Fruit fly (Drosophila melanogaster) whole organism, embryonic: ENCODE measurements around the gene CG6481.

Source experiments
- ATbp ChIP-seq: fragments of 200-800 bp; sonication (Bioruptor generic); optimal IDR thresholded peaks from 2 replicates; lab custom pipeline; 2017; ENCODE audit warnings: missing biosample characterization, mild to moderate bottlenecking, missing genetic modification characterization, missing genetic modification reagents
- Ada2b ChIP-seq: fragments of 200-800 bp; sonication (Bioruptor generic); IDR thresholded peaks from 2 replicates; pipeline ENCODE4 v1.3.6; 2022; ENCODE audit warnings: missing biosample characterization, missing genetic modification characterization
- Atf3 ChIP-seq: fragments of 200-800 bp; sonication (Bioruptor generic); optimal IDR thresholded peaks from 3 replicates; lab custom pipeline; 2016; ENCODE audit warnings: missing biosample characterization, missing genetic modification characterization
- BtbVII ChIP-seq: fragments of 200-800 bp; sonication (Bioruptor generic); optimal IDR thresholded peaks from 3 replicates; lab custom pipeline; 2017; ENCODE audit warnings: missing biosample characterization, mild to moderate bottlenecking, missing genetic modification characterization
- CG10147 ChIP-seq: fragments of 200-800 bp; sonication (Bioruptor generic); optimal IDR thresholded peaks from 2 replicates; lab custom pipeline; 2019; ENCODE audit warnings: missing biosample characterization, mild to moderate bottlenecking, missing genetic modification characterization, moderate library complexity
- CG1024 ChIP-seq: fragments of 200-800 bp; sonication (Bioruptor generic); IDR thresholded peaks from 2 replicates; pipeline ENCODE4 v1.3.6; 2022; ENCODE audit warnings: missing biosample characterization, missing genetic modification characterization
- CG10543 ChIP-seq: fragments of 200-800 bp; sonication (Bioruptor generic); optimal IDR thresholded peaks from 3 replicates; lab custom pipeline; 2017; ENCODE audit warnings: missing biosample characterization, mild to moderate bottlenecking, missing genetic modification characterization, moderate library complexity
- CG10565 ChIP-seq: fragments of 200-800 bp; sonication (Bioruptor generic); optimal IDR thresholded peaks from 3 replicates; lab custom pipeline; 2016; ENCODE audit warnings: missing biosample characterization, mild to moderate bottlenecking, missing genetic modification characterization
- CG1233 ChIP-seq: fragments of 200-800 bp; sonication (Bioruptor generic); optimal IDR thresholded peaks from 4 replicates; lab custom pipeline; 2018; ENCODE audit warnings: missing biosample characterization, mild to moderate bottlenecking, missing genetic modification characterization
- CG13123 ChIP-seq: fragments of 200-800 bp; sonication (Bioruptor generic); optimal IDR thresholded peaks from 2 replicates; lab custom pipeline; 2016; ENCODE audit warnings: missing biosample characterization, missing genetic modification characterization
- CG13894 ChIP-seq: fragments of 200-800 bp; sonication (Bioruptor generic); optimal IDR thresholded peaks from 3 replicates; lab custom pipeline; 2018; ENCODE audit warnings: missing biosample characterization, mild to moderate bottlenecking, missing genetic modification characterization, moderate library complexity
- CG17829 ChIP-seq: fragments of 200-800 bp; optimal IDR thresholded peaks from 2 replicates; lab custom pipeline; 2019; ENCODE audit warnings: missing biosample characterization, mild to moderate bottlenecking, missing genetic modification characterization, moderate library complexity
- CG1792 ChIP-seq: fragments of 200-800 bp; sonication (Bioruptor generic); optimal IDR thresholded peaks from 2 replicates; lab custom pipeline; 2016; ENCODE audit warnings: missing biosample characterization, missing genetic modification characterization
- CG2129 ChIP-seq: fragments of 200-800 bp; sonication (Bioruptor generic); IDR thresholded peaks from 2 replicates; pipeline ENCODE4 v1.3.6; 2022; ENCODE audit warnings: missing biosample characterization, missing genetic modification characterization; ENCODE audit not compliant: partially characterized antibody
- CG2678 ChIP-seq: fragments of 200-800 bp; sonication (Bioruptor generic); optimal IDR thresholded peaks from 3 replicates; lab custom pipeline; 2019; ENCODE audit warnings: missing biosample characterization, mild to moderate bottlenecking, missing genetic modification characterization, moderate library complexity
- CG30403 ChIP-seq: fragments of 200-800 bp; sonication (Bioruptor generic); optimal IDR thresholded peaks from 3 replicates; lab custom pipeline; 2016; ENCODE audit warnings: missing biosample characterization, missing genetic modification characterization
- CG32532 ChIP-seq: fragments of 200-800 bp; sonication (Bioruptor generic); IDR thresholded peaks from 2 replicates; pipeline ENCODE4 v1.3.6; 2022; ENCODE audit warnings: missing biosample characterization, missing genetic modification characterization
- CG4617 ChIP-seq: fragments of 200-800 bp; sonication (Bioruptor generic); optimal IDR thresholded peaks from 3 replicates; lab custom pipeline; 2016; ENCODE audit warnings: missing biosample characterization, missing genetic modification characterization, borderline replicate concordance
- CG4820 ChIP-seq: fragments of 200-800 bp; sonication (Bioruptor generic); optimal IDR thresholded peaks from 3 replicates; lab custom pipeline; 2016; ENCODE audit warnings: missing biosample characterization, missing genetic modification characterization
- CG6272 ChIP-seq: fragments of 200-800 bp; sonication (Bioruptor generic); IDR thresholded peaks from 2 replicates; pipeline ENCODE4 v1.3.6; 2022; ENCODE audit warnings: missing biosample characterization, missing genetic modification characterization
- CG8290 ChIP-seq, 3 experiments: fragments of 200-800 bp; sonication (Bioruptor generic); optimal IDR thresholded peaks; 2 replicates each; lab custom pipeline; 2016 to 2019; ENCODE audit warnings: missing biosample characterization in 3 of 3, missing genetic modification characterization in 3 of 3, mild to moderate bottlenecking in 2 of 3, moderate library complexity in 1 of 3
- CG9215 ChIP-seq: fragments of 200-800 bp; sonication (Bioruptor generic); IDR thresholded peaks from 2 replicates; pipeline ENCODE4 v1.3.6; 2022; ENCODE audit warnings: missing biosample characterization, missing genetic modification characterization
- CG9727 ChIP-seq: fragments of 200-800 bp; sonication (Bioruptor generic); optimal IDR thresholded peaks from 3 replicates; lab custom pipeline; 2017; ENCODE audit warnings: missing biosample characterization, mild to moderate bottlenecking, missing genetic modification characterization
- CrebB ChIP-seq: fragments of 200-800 bp; sonication (Bioruptor generic); optimal IDR thresholded peaks from 3 replicates; lab custom pipeline; 2018; ENCODE audit warnings: missing biosample characterization, mild to moderate bottlenecking, missing genetic modification characterization
- Dip2 ChIP-seq: fragments of 200-800 bp; sonication (Bioruptor generic); IDR thresholded peaks from 2 replicates; pipeline ENCODE4 v1.3.6; 2022; ENCODE audit warnings: missing biosample characterization, missing genetic modification characterization
- Ets97D ChIP-seq: fragments of 200-800 bp; sonication (Bioruptor generic); optimal IDR thresholded peaks from 3 replicates; lab custom pipeline; 2016; ENCODE audit warnings: missing biosample characterization, missing genetic modification characterization
- Fer2 ChIP-seq: fragments of 200-800 bp; sonication (Bioruptor generic); optimal IDR thresholded peaks from 2 replicates; lab custom pipeline; 2018; ENCODE audit warnings: missing biosample characterization, mild to moderate bottlenecking, missing genetic modification characterization, moderate library complexity
- HLH4C ChIP-seq: fragments of 200-800 bp; sonication (Bioruptor generic); IDR thresholded peaks from 3 replicates; pipeline ENCODE4 v1.3.6; 2022; ENCODE audit warnings: missing biosample characterization, missing genetic modification characterization; ENCODE audit not compliant: partially characterized antibody
- Hmx ChIP-seq: fragments of 200-800 bp; sonication (Bioruptor generic); optimal IDR thresholded peaks from 2 replicates; lab custom pipeline; 2016; ENCODE audit warnings: missing biosample characterization, missing genetic modification characterization
- MBD-R2 ChIP-seq: fragments of 200-800 bp; sonication (Bioruptor generic); IDR thresholded peaks from 2 replicates; pipeline ENCODE4 v1.3.6; 2022; ENCODE audit warnings: missing biosample characterization, missing genetic modification characterization
- Scr ChIP-seq: fragments of 200-800 bp; sonication (Bioruptor generic); IDR thresholded peaks from 2 replicates; pipeline ENCODE4 v1.3.6; 2022; ENCODE audit warnings: missing biosample characterization, missing genetic modification characterization; ENCODE audit not compliant: partially characterized antibody
- Sox100B ChIP-seq: fragments of 200-800 bp; sonication (Bioruptor generic); optimal IDR thresholded peaks from 3 replicates; lab custom pipeline; 2018; ENCODE audit warnings: missing biosample characterization, mild to moderate bottlenecking, missing genetic modification characterization
- Sry-β ChIP-seq: fragments of 200-800 bp; sonication (Bioruptor generic); optimal IDR thresholded peaks from 2 replicates; lab custom pipeline; 2018; ENCODE audit warnings: missing biosample characterization, mild to moderate bottlenecking, missing genetic modification characterization, moderate library complexity
- Taf1 ChIP-seq: fragments of 200-800 bp; sonication (Bioruptor generic); IDR thresholded peaks from 2 replicates; pipeline ENCODE4 v1.3.6; 2022; ENCODE audit warnings: missing biosample characterization, missing genetic modification characterization
- Xrp1 ChIP-seq: fragments of 200-800 bp; sonication (Bioruptor generic); IDR thresholded peaks from 2 replicates; pipeline ENCODE4 v1.3.6; 2022; ENCODE audit warnings: missing biosample characterization, missing genetic modification characterization
- aop ChIP-seq: fragments of 200-800 bp; sonication (Bioruptor generic); IDR thresholded peaks from 2 replicates; pipeline ENCODE4 v1.3.6; 2022; ENCODE audit warnings: missing biosample characterization, missing genetic modification characterization
- az2 ChIP-seq: fragments of 200-800 bp; sonication (Bioruptor generic); optimal IDR thresholded peaks from 3 replicates; lab custom pipeline; 2016; ENCODE audit warnings: missing biosample characterization, missing genetic modification characterization
- crc ChIP-seq: fragments of 200-800 bp; sonication (Bioruptor generic); optimal IDR thresholded peaks from 2 replicates; lab custom pipeline; 2016; ENCODE audit warnings: missing biosample characterization, missing genetic modification characterization
- dmrt11E ChIP-seq: fragments of 200-800 bp; sonication (Bioruptor generic); optimal IDR thresholded peaks from 3 replicates; lab custom pipeline; 2018; ENCODE audit warnings: missing biosample characterization, mild to moderate bottlenecking, missing genetic modification characterization, moderate library complexity
- ewg ChIP-seq: fragments of 200-800 bp; sonication (Bioruptor generic); optimal IDR thresholded peaks from 3 replicates; lab custom pipeline; 2017; ENCODE audit warnings: mild to moderate bottlenecking, missing biosample characterization, missing genetic modification reagents, missing genetic modification characterization
- h ChIP-seq: fragments of >200 bp; optimal IDR thresholded peaks from 2 replicates; lab custom pipeline; 2017
- her ChIP-seq: fragments of 200-800 bp; sonication (Bioruptor generic); optimal IDR thresholded peaks from 2 replicates; lab custom pipeline; 2016; ENCODE audit warnings: missing biosample characterization, missing genetic modification characterization
- hth ChIP-seq: fragments of >200 bp; optimal IDR thresholded peaks from 2 replicates; lab custom pipeline; 2017; ENCODE audit warnings: inconsistent platforms
- knrl ChIP-seq: fragments of 200-800 bp; sonication (Bioruptor generic); IDR thresholded peaks from 3 replicates; pipeline ENCODE4 v1.3.6; 2022; ENCODE audit warnings: missing biosample characterization, missing genetic modification characterization; ENCODE audit not compliant: partially characterized antibody
- lov ChIP-seq, 2 experiments: fragments of 200-800 bp in 1 of 2; fragments of >200 bp in 1 of 2; sonication (Bioruptor generic) in 1 of 2; IDR thresholded peaks in 1 of 2; optimal IDR thresholded peaks in 1 of 2; 2 replicates in 1 of 2; 3 replicates in 1 of 2; pipeline versions ENCODE4 v1.3.6 to Lab custom; 2017 to 2022; ENCODE audit warnings: missing biosample characterization in 1 of 2, missing genetic modification characterization in 1 of 2
- maf-S ChIP-seq: fragments of 200-800 bp; sonication (Bioruptor generic); optimal IDR thresholded peaks from 2 replicates; lab custom pipeline; 2016; ENCODE audit warnings: missing biosample characterization, missing genetic modification characterization
- pan ChIP-seq, 4 experiments: fragments of >200 bp in 3 of 4; fragments of 200-800 bp in 1 of 4; sonication (Bioruptor generic) in 1 of 4; optimal IDR thresholded peaks in 3 of 4; IDR thresholded peaks in 1 of 4; 2 replicates each; pipeline versions ENCODE4 v1.3.6 to Lab custom; 2017 to 2022; ENCODE audit warnings: missing biosample characterization in 2 of 4, missing genetic modification characterization in 2 of 4, mixed read lengths in 1 of 4
- pnt ChIP-seq: fragments of 200-800 bp; sonication (Bioruptor generic); optimal IDR thresholded peaks from 3 replicates; lab custom pipeline; 2016; ENCODE audit warnings: missing biosample characterization, missing genetic modification characterization
- repo ChIP-seq: fragments of 200-800 bp; sonication (Bioruptor generic); optimal IDR thresholded peaks from 2 replicates; lab custom pipeline; 2016; ENCODE audit warnings: missing biosample characterization, missing genetic modification characterization
- tin ChIP-seq: fragments of 200-800 bp; sonication (Bioruptor generic); optimal IDR thresholded peaks from 3 replicates; lab custom pipeline; 2016; ENCODE audit warnings: missing biosample characterization, missing genetic modification characterization
- toy ChIP-seq: fragments of 200-800 bp; sonication (Bioruptor generic); IDR thresholded peaks from 2 replicates; pipeline ENCODE4 v1.3.6; 2022; ENCODE audit warnings: missing biosample characterization, missing genetic modification characterization

Gene CG6481

dm6 chrX:18512271-18512679 lies 10.0 kb downstream of the CG6481 start, which contains the start of gene Ggt-1 (continued):
- TF ChIP-seq CG9727 = no peak
- TF ChIP-seq HLH4C (GFP tag; lab: Robert Waterston, UW) = peak; percentile 98
- peak; percentile 91 for TF ChIP-seq Scr (GFP tag; lab: Robert Waterston, UW)
- no peak for TF ChIP-seq CG10565 (GFP tag; lab: Kevin White, UChicago)
- TF ChIP-seq toy (GFP tag; lab: Robert Waterston, UW) = no peak
- TF ChIP-seq CG6272 = no peak
- no peak for TF ChIP-seq Taf1 (GFP tag; lab: Robert Waterston, UW)
- no peak for TF ChIP-seq her (GFP tag; lab: Kevin White, UChicago)
- peak; percentile 61 for TF ChIP-seq CG13894 (tag; lab: Kevin White, UChicago)
- no peak for TF ChIP-seq CG4820 (GFP tag; lab: Kevin White, UChicago)
- peak; percentile 91 for TF ChIP-seq knrl (GFP tag; lab: Robert Waterston, UW)
- peak; percentile 23; the same call in 1 of the 2 replicates for TF ChIP-seq MBD-R2 (GFP tag; lab: Robert Waterston, UW)
- TF ChIP-seq hth = no peak
- no peak for TF ChIP-seq Sry-β (GFP tag; lab: Kevin White, UChicago)
- TF ChIP-seq CG17829 = no peak
- TF ChIP-seq Fer2 (tag; lab: Kevin White, UChicago) = no peak
- TF ChIP-seq pnt (GFP tag; lab: Kevin White, UChicago) = no peak
- TF ChIP-seq az2 (GFP tag; lab: Kevin White, UChicago) = no peak
- no peak for TF ChIP-seq CG4617 (GFP tag; lab: Kevin White, UChicago)
- no peak for TF ChIP-seq Ada2b (GFP tag; lab: Robert Waterston, UW)
- TF ChIP-seq CG8290 (GFP tag; optimal IDR thresholded peaks at IDR 0.05; lab: Kevin White, UChicago) = peak; percentile 79
- TF ChIP-seq CG8290 (tag; optimal IDR thresholded peaks at IDR 0.05; lab: Kevin White, UChicago) = peak; percentile 67 to 83
- TF ChIP-seq lov (optimal IDR thresholded peaks at IDR 0.05; lab: Kevin White, UChicago) = no peak
- no peak for TF ChIP-seq lov (GFP tag; IDR thresholded peaks at IDR 0.05; lab: Robert Waterston, UW)
- no peak for TF ChIP-seq crc (GFP tag; lab: Kevin White, UChicago)
- no peak for TF ChIP-seq CG30403 (GFP tag; lab: Kevin White, UChicago)
- no peak for TF ChIP-seq CG10147
- TF ChIP-seq CG2678 (tag; lab: Kevin White, UChicago) = no peak
- no peak for TF ChIP-seq h (lab: Kevin White, UChicago)
- TF ChIP-seq CG1792 (GFP tag; lab: Kevin White, UChicago) = no peak
- no peak for TF ChIP-seq BtbVII (GFP tag; lab: Kevin White, UChicago)
- peak; percentile 43; the same call in 1 of the 2 replicates for TF ChIP-seq CG32532 (GFP tag; lab: Robert Waterston, UW)
- TF ChIP-seq CG2129 (GFP tag; lab: Robert Waterston, UW) = peak; percentile 82
- no peak for TF ChIP-seq CG1024
- no peak for TF ChIP-seq Xrp1
- TF ChIP-seq CG13123 (GFP tag; lab: Kevin White, UChicago) = no peak
- TF ChIP-seq CG9215 = no peak
- no peak for TF ChIP-seq dmrt11E
- TF ChIP-seq aop (GFP tag; lab: Robert Waterston, UW) = no peak
- TF ChIP-seq Sox100B (GFP tag; lab: Kevin White, UChicago) = no peak
- TF ChIP-seq repo = no peak
- peak; percentile 22 for TF ChIP-seq CrebB (tag; lab: Kevin White, UChicago)
- no peak for TF ChIP-seq Hmx (GFP tag; lab: Kevin White, UChicago)
- peak; percentile 65 for TF ChIP-seq Ets97D (GFP tag; lab: Kevin White, UChicago)
- TF ChIP-seq pan (optimal IDR thresholded peaks at IDR 0.05; lab: Kevin White, UChicago) = no peak
- no peak for TF ChIP-seq pan (GFP tag; optimal IDR thresholded peaks at IDR 0.05 in 1 of 2, IDR thresholded peaks at IDR 0.05 in 1 of 2)
- no peak for TF ChIP-seq ewg
- peak; percentile 69 for TF ChIP-seq CG10543 (GFP tag; lab: Kevin White, UChicago)
- no peak for TF ChIP-seq CG1233 (GFP tag; lab: Kevin White, UChicago)
- no peak for TF ChIP-seq maf-S (GFP tag; lab: Kevin White, UChicago)
- no peak for TF ChIP-seq tin
- no peak for TF ChIP-seq ATbp
- TF ChIP-seq Dip2 = no peak
- no peak for TF ChIP-seq Atf3 (GFP tag; lab: Kevin White, UChicago)
